Worm (Caenorhabditis elegans): ENCODE results near the gene W06B4.1.

W06B4.1 gene

DNA sequence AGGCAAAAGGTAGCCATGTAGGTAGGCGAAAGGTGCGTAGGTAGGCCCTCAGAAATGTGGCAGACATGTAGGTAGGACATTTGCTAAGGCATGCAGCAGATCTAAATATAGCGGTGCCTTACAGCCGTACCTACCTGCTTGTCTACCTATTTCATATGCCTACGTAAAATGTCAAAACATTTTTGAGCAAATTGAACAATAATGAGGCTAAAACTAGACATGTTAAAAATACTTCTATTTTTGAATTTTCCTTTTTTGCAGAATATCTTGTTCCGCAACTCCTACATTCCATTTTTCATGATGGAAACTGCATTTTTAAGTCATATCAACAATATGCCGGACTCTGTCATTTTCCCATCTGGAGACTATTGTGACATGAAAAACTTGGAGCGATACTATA, 37.1 kb upstream of the W06B4.1 start:
- TF ChIP-seq F39B2.1 (GFP tag; IDR thresholded peaks at IDR 0.05), result no peak
- TF ChIP-seq xnd-1 (tag; optimal IDR thresholded peaks at IDR 0.05), result no peak
- TF ChIP-seq lin-26 (GFP tag; IDR thresholded peaks at IDR 0.05), result no peak
- no peak for TF ChIP-seq hrde-1 (tag; optimal IDR thresholded peaks at IDR 0.05; ENCODE audit: borderline replicate concordance)
- no peak for TF ChIP-seq unc-62 (GFP tag; optimal IDR thresholded peaks at IDR 0.05)
- TF ChIP-seq him-1 (tag; optimal IDR thresholded peaks at IDR 0.05), result no peak
- no peak for TF ChIP-seq rpc-1 (optimal IDR thresholded peaks at IDR 0.05)
- no peak for TF ChIP-seq rpc-1 (tag; optimal IDR thresholded peaks at IDR 0.05)
- TF ChIP-seq ceh-58 (GFP tag; IDR thresholded peaks at IDR 0.05), result no peak
- no peak for TF ChIP-seq efl-1 (GFP tag; optimal IDR thresholded peaks at IDR 0.05)
- no peak for TF ChIP-seq madf-6 (GFP tag; IDR thresholded peaks at IDR 0.05)
- TF ChIP-seq let-607 (tag; optimal IDR thresholded peaks at IDR 0.05), result no peak
- no peak for TF ChIP-seq nhr-179 (tag; optimal IDR thresholded peaks at IDR 0.05)
- TF ChIP-seq unc-130 (GFP tag; optimal IDR thresholded peaks at IDR 0.05), result no peak

DNA sequence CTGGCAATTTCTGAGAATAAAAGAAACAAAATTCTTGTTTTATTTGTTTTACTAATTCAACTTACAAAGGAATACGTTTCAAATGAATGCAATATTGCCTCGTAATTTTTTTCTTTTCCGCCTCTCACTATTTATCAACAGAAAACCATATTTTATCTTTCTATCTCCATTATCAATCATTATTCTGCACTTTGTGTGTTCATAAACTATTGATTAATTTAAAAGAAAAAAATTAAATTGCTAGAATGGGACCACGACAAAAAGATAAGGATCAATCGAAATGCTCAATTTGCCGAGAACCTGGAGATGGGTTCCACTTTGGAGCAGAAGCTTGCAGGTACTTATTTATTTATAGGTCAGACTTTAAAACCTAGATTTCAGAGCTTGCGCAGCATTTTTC, 36.3 kb upstream of the W06B4.1 start, which contains the start of gene nhr-273:
TSS of gene nhr-273 (plus strand) at position 167 of the 400 bp plus-strand sequence.
- TF ChIP-seq lin-40 (tag; optimal IDR thresholded peaks at IDR 0.05) (peak; percentile 9), athp-1 (tag; optimal IDR thresholded peaks at IDR 0.05) (no peak)

DNA sequence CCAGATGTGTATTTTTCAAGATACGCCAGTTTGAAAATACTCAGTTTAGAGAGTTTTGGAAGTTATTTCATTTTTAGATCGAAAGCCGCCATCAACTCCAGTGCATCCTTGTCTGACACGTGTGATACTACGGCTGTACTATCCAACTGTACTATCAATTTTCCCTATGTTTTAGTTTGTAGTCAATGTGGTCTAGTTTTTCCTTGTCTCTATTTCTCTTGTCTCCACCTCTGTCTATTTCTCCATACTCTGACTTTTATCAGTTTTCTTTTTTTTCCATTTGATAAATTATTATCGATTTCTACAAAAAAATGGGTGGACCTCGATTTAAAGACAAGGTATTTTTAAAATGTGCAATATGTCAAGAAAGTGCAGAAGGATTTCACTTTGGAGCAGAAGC, 32.8 kb upstream of the W06B4.1 start, which contains the start of gene nhr-16:
TSS of gene nhr-16 (plus strand) at position 205 of the 400 bp plus-strand sequence.
- TF ChIP-seq ets-4 (GFP tag; optimal IDR thresholded peaks at IDR 0.05) (no peak), Y53F4B.3 (GFP tag; IDR thresholded peaks at IDR 0.05) (no peak), ceh-100 (GFP tag; IDR thresholded peaks at IDR 0.05) (no peak), lin-40 (tag; optimal IDR thresholded peaks at IDR 0.05) (no peak), dpff-1 (tag; optimal IDR thresholded peaks at IDR 0.05) (no peak), ceh-27 (GFP tag; optimal IDR thresholded peaks at IDR 0.05) (no peak), ceh-40 (GFP tag; IDR thresholded peaks at IDR 0.05) (no peak), Y95B8A.8 (GFP tag; IDR thresholded peaks at IDR 0.05) (no peak), Y53G8AR.9 (GFP tag; conservative IDR thresholded peaks at IDR 0.05) (no peak), F23B12.7 (tag; optimal IDR thresholded peaks at IDR 0.05; ENCODE audit: insufficient read depth) (no peak), B0336.3 (GFP tag; IDR thresholded peaks at IDR 0.05) (no peak), ZK185.1 (tag; optimal IDR thresholded peaks at IDR 0.05; ENCODE audit: poor library complexity, severe bottlenecking) (no peak), him-1 (tag; optimal IDR thresholded peaks at IDR 0.05) (no peak), nhr-27 (tag; optimal IDR thresholded peaks at IDR 0.05) (no peak)

DNA sequence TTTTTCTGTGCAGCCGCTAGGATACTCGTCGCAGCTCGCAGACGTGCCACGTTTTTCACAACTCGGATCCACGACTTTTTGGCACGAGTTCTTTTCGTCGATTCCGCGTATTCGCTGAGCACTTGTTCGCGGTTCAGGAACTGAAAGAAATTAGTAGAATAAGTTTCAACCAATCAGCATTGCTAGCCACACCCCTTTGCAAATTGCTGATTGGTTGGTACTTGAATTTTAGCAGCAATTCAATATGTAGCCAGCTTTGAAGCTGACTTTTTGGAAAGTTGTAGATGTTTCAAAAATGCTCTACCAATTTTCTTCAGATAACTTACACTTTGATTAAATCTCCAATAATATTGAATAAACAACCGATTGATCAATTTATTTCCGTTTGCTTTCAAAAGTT, 30.1 kb upstream of the W06B4.1 start:
- TF ChIP-seq aptf-2 (GFP tag; conservative IDR thresholded peaks at IDR 0.05), result no peak
- TF ChIP-seq nfyb-1 (GFP tag; IDR thresholded peaks at IDR 0.05), result peak; percentile 67

DNA sequence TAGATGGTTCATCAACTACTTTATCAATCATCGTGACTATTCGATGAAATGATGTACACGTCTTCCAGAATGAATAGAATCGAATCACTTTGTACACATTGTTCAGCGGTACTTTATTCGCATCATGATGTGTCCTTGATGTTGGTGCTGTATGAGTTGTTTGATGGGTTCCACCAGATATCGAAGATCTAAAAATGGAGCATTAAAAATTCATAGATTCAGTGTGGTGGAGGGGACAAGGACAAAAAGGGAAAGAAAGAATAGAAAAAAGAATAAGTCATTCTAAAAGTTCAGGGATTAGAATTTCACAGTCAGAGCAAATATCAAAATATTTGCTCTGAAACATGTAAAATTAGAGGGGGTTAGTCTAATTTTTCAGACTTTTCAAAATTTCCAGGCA, 26.6 kb upstream of the W06B4.1 start:
- TF ChIP-seq F22D6.2 (tag; optimal IDR thresholded peaks at IDR 0.05), result no peak
- no peak for TF ChIP-seq sptf-2 (GFP tag; optimal IDR thresholded peaks at IDR 0.05)
- TF ChIP-seq Y56A3A.18 (GFP tag; IDR thresholded peaks at IDR 0.05), result no peak
- TF ChIP-seq Y67H2A.10 (GFP tag; conservative IDR thresholded peaks at IDR 0.05), result no peak
- no peak for TF ChIP-seq egl-44 (GFP tag; IDR thresholded peaks at IDR 0.05)
- no peak for TF ChIP-seq tbx-9 (tag; optimal IDR thresholded peaks at IDR 0.05; ENCODE audit: borderline replicate concordance)
- no peak for TF ChIP-seq ets-4 (GFP tag; optimal IDR thresholded peaks at IDR 0.05)
- no peak for TF ChIP-seq F10E7.11 (tag; optimal IDR thresholded peaks at IDR 0.05)

Data from whole organism, young adult.